Fruit fly (Drosophila melanogaster) whole organism, embryonic: Measurements from ENCODE around the gene Sytbeta.

Experiments used
- Abd-B ChIP-seq: fragments of 200-800 bp; sonication (Bioruptor generic); optimal IDR thresholded peaks from 2 replicates; lab custom pipeline; 2018; ENCODE audit warnings: missing biosample characterization, mild to moderate bottlenecking, missing genetic modification characterization, moderate library complexity
- Ada2b ChIP-seq: fragments of 200-800 bp; sonication (Bioruptor generic); IDR thresholded peaks from 2 replicates; pipeline ENCODE4 v1.3.6; 2022; ENCODE audit warnings: missing biosample characterization, missing genetic modification characterization
- CG10431 ChIP-seq: fragments of 200-800 bp; sonication (Bioruptor generic); optimal IDR thresholded peaks from 3 replicates; lab custom pipeline; 2018; ENCODE audit warnings: missing biosample characterization, mild to moderate bottlenecking, missing genetic modification characterization
- CG10959 ChIP-seq: fragments of 200-800 bp; sonication (Bioruptor generic); IDR thresholded peaks from 2 replicates; pipeline ENCODE4 v1.3.6; 2022; ENCODE audit warnings: missing biosample characterization, missing genetic modification characterization
- CG11456 ChIP-seq: fragments of 200-800 bp; sonication (Bioruptor generic); IDR thresholded peaks from 3 replicates; pipeline ENCODE4 v1.3.6; 2022; ENCODE audit warnings: missing biosample characterization, missing genetic modification characterization
- CG12299 ChIP-seq: fragments of 200-800 bp; sonication (Bioruptor generic); optimal IDR thresholded peaks from 2 replicates; lab custom pipeline; 2018; ENCODE audit warnings: missing biosample characterization, mild to moderate bottlenecking, missing genetic modification characterization
- CG13287 ChIP-seq: fragments of 200-800 bp; sonication (Bioruptor generic); IDR thresholded peaks from 2 replicates; pipeline ENCODE4 v1.3.6; 2022; ENCODE audit warnings: missing biosample characterization, missing genetic modification characterization; ENCODE audit not compliant: partially characterized antibody
- CG13775 ChIP-seq: fragments of 200-800 bp; sonication (Bioruptor generic); optimal IDR thresholded peaks from 3 replicates; lab custom pipeline; 2017; ENCODE audit warnings: missing biosample characterization, mild to moderate bottlenecking, missing genetic modification characterization
- CG15479 ChIP-seq: fragments of 200-800 bp; sonication (Bioruptor generic); optimal IDR thresholded peaks from 3 replicates; lab custom pipeline; 2019; ENCODE audit warnings: missing biosample characterization, mild to moderate bottlenecking, missing genetic modification characterization, moderate library complexity
- CG1602 ChIP-seq: fragments of 200-800 bp; sonication (Bioruptor generic); optimal IDR thresholded peaks from 3 replicates; lab custom pipeline; 2016; ENCODE audit warnings: missing biosample characterization, missing genetic modification characterization
- CG2199 ChIP-seq: fragments of 200-800 bp; sonication (Bioruptor generic); IDR thresholded peaks from 3 replicates; pipeline ENCODE4 v1.3.6; 2022; ENCODE audit warnings: missing biosample characterization, missing genetic modification characterization
- CG3065 ChIP-seq: fragments of 200-800 bp; sonication (Bioruptor generic); optimal IDR thresholded peaks from 2 replicates; lab custom pipeline; 2016; ENCODE audit warnings: missing biosample characterization, missing genetic modification characterization
- CG31365 ChIP-seq: fragments of 200-800 bp; sonication (Bioruptor generic); optimal IDR thresholded peaks from 2 replicates; lab custom pipeline; 2018; ENCODE audit warnings: missing biosample characterization, mild to moderate bottlenecking, missing genetic modification characterization
- CG3995 ChIP-seq: fragments of 200-800 bp; sonication (Bioruptor generic); optimal IDR thresholded peaks from 3 replicates; lab custom pipeline; 2016; ENCODE audit warnings: missing biosample characterization, missing genetic modification characterization
- CG4328 ChIP-seq: fragments of 200-800 bp; sonication (Bioruptor generic); optimal IDR thresholded peaks from 3 replicates; lab custom pipeline; 2017; ENCODE audit warnings: missing biosample characterization, missing genetic modification reagents, missing genetic modification characterization
- CG43689 ChIP-seq: fragments of 200-800 bp; sonication (Bioruptor generic); IDR thresholded peaks from 2 replicates; pipeline ENCODE4 v1.3.6; 2022; ENCODE audit warnings: missing biosample characterization, missing genetic modification characterization
- CG8359 ChIP-seq: fragments of 200-800 bp; sonication (Bioruptor generic); optimal IDR thresholded peaks from 2 replicates; lab custom pipeline; 2017; ENCODE audit warnings: missing biosample characterization, mild to moderate bottlenecking, missing genetic modification characterization, borderline replicate concordance
- CG9797 ChIP-seq: fragments of 200-800 bp; sonication (Bioruptor generic); optimal IDR thresholded peaks from 3 replicates; lab custom pipeline; 2018; ENCODE audit warnings: missing biosample characterization, mild to moderate bottlenecking, missing genetic modification characterization
- CkIIα-i1 ChIP-seq: fragments of 200-800 bp; sonication (Bioruptor generic); IDR thresholded peaks from 2 replicates; pipeline ENCODE4 v1.3.6; 2022; ENCODE audit warnings: missing biosample characterization, missing genetic modification characterization
- Drgx ChIP-seq: fragments of 200-800 bp; sonication (Bioruptor generic); IDR thresholded peaks from 2 replicates; pipeline ENCODE4 v1.3.6; 2022; ENCODE audit warnings: missing biosample characterization, missing genetic modification characterization
- Lhr ChIP-seq: fragments of 200-800 bp; sonication (Bioruptor generic); optimal IDR thresholded peaks from 3 replicates; lab custom pipeline; 2017; ENCODE audit warnings: mild to moderate bottlenecking, missing biosample characterization, missing genetic modification reagents, missing genetic modification characterization
- Nf-YB ChIP-seq: fragments of 200-800 bp; sonication (Bioruptor generic); optimal IDR thresholded peaks from 3 replicates; lab custom pipeline; 2019; ENCODE audit warnings: missing biosample characterization, mild to moderate bottlenecking, missing genetic modification characterization, moderate library complexity
- Optix ChIP-seq: fragments of 200-800 bp; sonication (Bioruptor generic); IDR thresholded peaks from 3 replicates; pipeline ENCODE4 v1.3.6; 2022; ENCODE audit warnings: missing biosample characterization, missing genetic modification characterization
- Pdp1 ChIP-seq, 2 experiments: fragments of 200-800 bp; sonication (Bioruptor generic); optimal IDR thresholded peaks; 3 replicates each; lab custom pipeline; 2016; ENCODE audit warnings: missing biosample characterization in 2 of 2, missing genetic modification characterization in 2 of 2, mild to moderate bottlenecking in 1 of 2, moderate library complexity in 1 of 2
- Rx ChIP-seq: fragments of 200-800 bp; sonication (Bioruptor generic); IDR thresholded peaks from 2 replicates; pipeline ENCODE4 v1.3.6; 2022; ENCODE audit warnings: missing biosample characterization, missing genetic modification characterization
- Sry-β ChIP-seq: fragments of 200-800 bp; sonication (Bioruptor generic); optimal IDR thresholded peaks from 2 replicates; lab custom pipeline; 2018; ENCODE audit warnings: missing biosample characterization, mild to moderate bottlenecking, missing genetic modification characterization, moderate library complexity
- ac ChIP-seq: fragments of 200-800 bp; sonication (Bioruptor generic); optimal IDR thresholded peaks from 3 replicates; lab custom pipeline; 2017; ENCODE audit warnings: missing biosample characterization, mild to moderate bottlenecking, missing genetic modification characterization
- bigmax ChIP-seq: fragments of 200-800 bp; sonication (Bioruptor generic); optimal IDR thresholded peaks from 2 replicates; lab custom pipeline; 2018; ENCODE audit warnings: missing biosample characterization, mild to moderate bottlenecking, missing genetic modification characterization
- caup ChIP-seq: fragments of 200-800 bp; sonication (Bioruptor generic); optimal IDR thresholded peaks from 3 replicates; lab custom pipeline; 2017; ENCODE audit warnings: missing biosample characterization, mild to moderate bottlenecking, missing genetic modification characterization, moderate library complexity; ENCODE audit not compliant: severe bottlenecking
- crc ChIP-seq: fragments of 200-800 bp; sonication (Bioruptor generic); optimal IDR thresholded peaks from 2 replicates; lab custom pipeline; 2016; ENCODE audit warnings: missing biosample characterization, missing genetic modification characterization
- da ChIP-seq: fragments of 200-800 bp; sonication (Bioruptor generic); optimal IDR thresholded peaks from 2 replicates; lab custom pipeline; 2016; ENCODE audit warnings: missing biosample characterization, missing genetic modification characterization
- en ChIP-seq: fragments of 200-800 bp; sonication (Bioruptor generic); optimal IDR thresholded peaks from 2 replicates; lab custom pipeline; 2016; ENCODE audit warnings: missing biosample characterization, missing genetic modification characterization
- fd3F ChIP-seq: fragments of 200-800 bp; sonication (Bioruptor generic); optimal IDR thresholded peaks from 2 replicates; lab custom pipeline; 2018; ENCODE audit warnings: missing biosample characterization, mild to moderate bottlenecking, missing genetic modification characterization, moderate library complexity
- gcm ChIP-seq: fragments of 200-800 bp; sonication (Bioruptor generic); optimal IDR thresholded peaks from 2 replicates; lab custom pipeline; 2019; ENCODE audit warnings: missing biosample characterization, mild to moderate bottlenecking, missing genetic modification characterization, moderate library complexity
- gsb ChIP-seq: fragments of 200-800 bp; sonication (Bioruptor generic); IDR thresholded peaks from 2 replicates; pipeline ENCODE4 v1.3.6; 2022; ENCODE audit warnings: missing biosample characterization, missing genetic modification characterization
- inv ChIP-seq: fragments of 200-800 bp; sonication (Bioruptor generic); IDR thresholded peaks from 2 replicates; pipeline ENCODE4 v1.3.6; 2022; ENCODE audit warnings: missing biosample characterization, missing genetic modification characterization; ENCODE audit not compliant: partially characterized antibody
- jing ChIP-seq: fragments of 200-800 bp; sonication (Bioruptor generic); optimal IDR thresholded peaks from 2 replicates; lab custom pipeline; 2018; ENCODE audit warnings: missing biosample characterization, mild to moderate bottlenecking, missing genetic modification characterization
- jumu ChIP-seq: fragments of 200-800 bp; sonication (Bioruptor generic); optimal IDR thresholded peaks from 3 replicates; lab custom pipeline; 2016; ENCODE audit warnings: missing biosample characterization, missing genetic modification characterization
- lab ChIP-seq: fragments of 200-800 bp; sonication (Bioruptor generic); optimal IDR thresholded peaks from 3 replicates; lab custom pipeline; 2017; ENCODE audit warnings: missing biosample characterization, missing genetic modification characterization, mild to moderate bottlenecking, moderate library complexity, missing genetic modification reagents
- maf-S ChIP-seq: fragments of 200-800 bp; sonication (Bioruptor generic); optimal IDR thresholded peaks from 2 replicates; lab custom pipeline; 2016; ENCODE audit warnings: missing biosample characterization, missing genetic modification characterization
- mirr ChIP-seq: fragments of 200-800 bp; sonication (Bioruptor generic); optimal IDR thresholded peaks from 3 replicates; lab custom pipeline; 2018; ENCODE audit warnings: missing biosample characterization, mild to moderate bottlenecking, missing genetic modification characterization
- pnt ChIP-seq: fragments of 200-800 bp; sonication (Bioruptor generic); optimal IDR thresholded peaks from 3 replicates; lab custom pipeline; 2016; ENCODE audit warnings: missing biosample characterization, missing genetic modification characterization
- schlank ChIP-seq: fragments of 200-800 bp; sonication (Bioruptor generic); optimal IDR thresholded peaks from 2 replicates; lab custom pipeline; 2018; ENCODE audit warnings: missing biosample characterization, mild to moderate bottlenecking, missing genetic modification characterization
- stwl ChIP-seq: fragments of 200-800 bp; sonication (Bioruptor generic); optimal IDR thresholded peaks from 3 replicates; lab custom pipeline; 2018; ENCODE audit warnings: missing biosample characterization, mild to moderate bottlenecking, missing genetic modification characterization, moderate library complexity
- sug ChIP-seq: fragments of 200-800 bp; optimal IDR thresholded peaks from 2 replicates; lab custom pipeline; 2019; ENCODE audit warnings: missing biosample characterization, mild to moderate bottlenecking, missing genetic modification characterization, moderate library complexity
- z ChIP-seq: fragments of 200-800 bp; sonication (Bioruptor generic); IDR thresholded peaks from 3 replicates; pipeline ENCODE4 v1.3.6; 2022; ENCODE audit warnings: missing biosample characterization, missing genetic modification characterization
- zf30C ChIP-seq: fragments of 200-800 bp; sonication (Bioruptor generic); optimal IDR thresholded peaks from 3 replicates; lab custom pipeline; 2018; ENCODE audit warnings: missing biosample characterization, mild to moderate bottlenecking, missing genetic modification characterization
- zfh2 ChIP-seq: fragments of 200-800 bp; sonication (Bioruptor generic); optimal IDR thresholded peaks from 2 replicates; lab custom pipeline; 2016; ENCODE audit warnings: missing biosample characterization, missing genetic modification characterization

The Sytbeta gene

dm6 chr3L:14977536-14978495 is 87.0 kb downstream of the Sytbeta start (continued):
- TF ChIP-seq CG3995 (GFP tag; lab: Kevin White, UChicago) (no peak), en (GFP tag; lab: Kevin White, UChicago) (no peak), lab (peak; percentile 53), ac (GFP tag; lab: Kevin White, UChicago) (no peak), CG11456 (GFP tag; lab: Robert Waterston, UW) (no peak), Ada2b (0 out of 2 replicates have a peak, but pooled peaks have one; percentile 6), CG9797 (GFP tag; lab: Kevin White, UChicago) (no peak), caup (GFP tag; lab: Kevin White, UChicago) (no peak), CG13287 (no peak; the same call in none of the 2 replicates), Lhr (GFP tag; lab: Kevin White, UChicago) (no peak), stwl (tag; lab: Kevin White, UChicago) (no peak), CG15479 (GFP tag; lab: Kevin White, UChicago) (peak; percentile 91), Pdp1 (GFP tag; optimal IDR thresholded peaks at IDR 0.05; lab: Kevin White, UChicago) (peak in 1 of 2 experiments; percentile 48), Nf-YB (GFP tag; lab: Kevin White, UChicago) (peak; percentile 37), maf-S (GFP tag; lab: Kevin White, UChicago) (no peak), CG13775 (GFP tag; lab: Kevin White, UChicago) (peak; percentile 77), mirr (GFP tag; lab: Kevin White, UChicago) (peak; percentile 29), Sry-β (GFP tag; lab: Kevin White, UChicago) (no peak), bigmax (GFP tag; lab: Kevin White, UChicago) (no peak), Abd-B (GFP tag; lab: Kevin White, UChicago) (peak; percentile 59), CG10959 (GFP tag; lab: Robert Waterston, UW) (peak; percentile 34; the same call in 1 of the 2 replicates), CkIIα-i1 (GFP tag; lab: Robert Waterston, UW) (no peak), Rx (GFP tag; lab: Robert Waterston, UW) (peak; percentile 47; the same call in 1 of the 2 replicates), CG4328 (GFP tag; lab: Kevin White, UChicago) (no peak), crc (GFP tag; lab: Kevin White, UChicago) (no peak), da (GFP tag; lab: Kevin White, UChicago) (no peak), CG2199 (GFP tag; lab: Robert Waterston, UW) (peak; percentile 56; the same call in 1 of the 3 replicates), CG43689 (no peak), CG31365 (tag; lab: Kevin White, UChicago) (peak; percentile 17), gcm (GFP tag; lab: Kevin White, UChicago) (peak; percentile 31), jumu (GFP tag; lab: Kevin White, UChicago) (no peak), CG1602 (GFP tag; lab: Kevin White, UChicago) (peak; percentile 61), CG3065 (no peak), schlank (no peak), Drgx (GFP tag; lab: Robert Waterston, UW) (no peak), jing (no peak), CG8359 (GFP tag; lab: Kevin White, UChicago) (no peak), sug (tag; lab: Kevin White, UChicago) (peak; percentile 57), Optix (GFP tag; lab: Robert Waterston, UW) (no peak), inv (no peak), CG12299 (tag; lab: Kevin White, UChicago) (no peak), fd3F (GFP tag; lab: Kevin White, UChicago) (no peak), gsb (GFP tag; lab: Robert Waterston, UW) (no peak), zf30C (GFP tag; lab: Kevin White, UChicago) (peak; percentile 92), z (peak; percentile 72; the same call in 2 of the 3 replicates), CG10431 (GFP tag; lab: Kevin White, UChicago) (peak; percentile 27), pnt (GFP tag; lab: Kevin White, UChicago) (peak; percentile 47), zfh2 (GFP tag; lab: Kevin White, UChicago) (no peak)
